Fruit fly (Drosophila melanogaster) whole organism, prepupa: Measurements from ENCODE around the gene CG32679.

Source experiments
- CG11294 ChIP-seq: fragments of 200-800 bp; sonication (Bioruptor generic); IDR thresholded peaks from 2 replicates; pipeline ENCODE4 v1.3.6; 2022; ENCODE audit warnings: missing biosample characterization, missing genetic modification characterization
- CG11762 ChIP-seq: fragments of 200-800 bp; sonication (Bioruptor generic); optimal IDR thresholded peaks from 3 replicates; lab custom pipeline; 2016; ENCODE audit warnings: missing biosample characterization, missing genetic modification characterization; ENCODE audit not compliant: insufficient read depth
- CG11902 ChIP-seq: fragments of 200-800 bp; sonication (Bioruptor generic); optimal IDR thresholded peaks from 3 replicates; lab custom pipeline; 2016; ENCODE audit warnings: missing biosample characterization, missing genetic modification characterization
- CG15336 ChIP-seq: fragments of 200-800 bp; sonication (Bioruptor generic); IDR thresholded peaks from 2 replicates; pipeline ENCODE4 v1.3.6; 2022; ENCODE audit warnings: missing biosample characterization, missing genetic modification characterization
- CG3032 ChIP-seq: fragments of 200-800 bp; optimal IDR thresholded peaks from 2 replicates; lab custom pipeline; 2019; ENCODE audit warnings: missing biosample characterization, mild to moderate bottlenecking, missing genetic modification characterization, moderate library complexity
- CG31627 ChIP-seq: fragments of 200-800 bp; sonication (Bioruptor generic); optimal IDR thresholded peaks from 3 replicates; lab custom pipeline; 2016; ENCODE audit warnings: missing biosample characterization, missing genetic modification characterization
- CG32006 ChIP-seq: fragments of 200-800 bp; sonication (Bioruptor generic); optimal IDR thresholded peaks from 3 replicates; lab custom pipeline; 2017; ENCODE audit warnings: missing biosample characterization, mild to moderate bottlenecking, missing genetic modification characterization
- CG3919 ChIP-seq: fragments of 200-800 bp; sonication (Bioruptor generic); optimal IDR thresholded peaks from 3 replicates; lab custom pipeline; 2016; ENCODE audit warnings: missing biosample characterization, missing genetic modification characterization
- CG4318 ChIP-seq: fragments of 200-800 bp; sonication (Bioruptor generic); optimal IDR thresholded peaks from 3 replicates; lab custom pipeline; 2017; ENCODE audit warnings: missing biosample characterization, mild to moderate bottlenecking, missing genetic modification characterization
- CG6163 ChIP-seq: fragments of 200-800 bp; sonication (Bioruptor generic); IDR thresholded peaks from 3 replicates; pipeline ENCODE4 v1.3.6; 2022; ENCODE audit warnings: missing biosample characterization, missing genetic modification characterization
- CG6276 ChIP-seq: fragments of 200-800 bp; sonication (Bioruptor generic); optimal IDR thresholded peaks from 2 replicates; lab custom pipeline; 2017; ENCODE audit warnings: missing biosample characterization, mild to moderate bottlenecking, missing genetic modification characterization
- CG6792 ChIP-seq: fragments of 200-800 bp; sonication (Bioruptor generic); optimal IDR thresholded peaks from 3 replicates; lab custom pipeline; 2016; ENCODE audit warnings: missing biosample characterization, missing genetic modification characterization
- CG6808 ChIP-seq: fragments of 200-800 bp; sonication (Bioruptor generic); optimal IDR thresholded peaks from 3 replicates; lab custom pipeline; 2017; ENCODE audit warnings: missing biosample characterization, missing genetic modification characterization, mild to moderate bottlenecking, moderate library complexity, missing genetic modification reagents
- CG6854 ChIP-seq: fragments of 200-800 bp; sonication (Bioruptor generic); optimal IDR thresholded peaks from 2 replicates; lab custom pipeline; 2017; ENCODE audit warnings: missing biosample characterization, mild to moderate bottlenecking, missing genetic modification characterization
- CG8319 ChIP-seq: fragments of 200-800 bp; sonication (Bioruptor generic); optimal IDR thresholded peaks from 3 replicates; lab custom pipeline; 2016; ENCODE audit warnings: missing biosample characterization, missing genetic modification characterization
- CG9139 ChIP-seq: fragments of 200-800 bp; sonication (Bioruptor generic); optimal IDR thresholded peaks from 3 replicates; lab custom pipeline; 2017; ENCODE audit warnings: missing biosample characterization, mild to moderate bottlenecking, missing genetic modification characterization
- Eip75B ChIP-seq: fragments of 200-800 bp; sonication (Bioruptor generic); optimal IDR thresholded peaks from 3 replicates; lab custom pipeline; 2016; ENCODE audit warnings: missing biosample characterization, missing genetic modification characterization
- Eip78C ChIP-seq: fragments of 200-800 bp; sonication (Bioruptor generic); peaks from one replicate; lab custom pipeline; 2016; ENCODE audit warnings: missing biosample characterization, missing genetic modification characterization
- Eip93F ChIP-seq: fragments of 200-800 bp; sonication (Bioruptor generic); optimal IDR thresholded peaks from 2 replicates; lab custom pipeline; 2016; ENCODE audit warnings: missing biosample characterization, mild to moderate bottlenecking, missing genetic modification characterization
- Ets21C ChIP-seq: fragments of 200-800 bp; sonication (Bioruptor generic); optimal IDR thresholded peaks from 3 replicates; lab custom pipeline; 2016; ENCODE audit warnings: missing biosample characterization, missing genetic modification characterization
- Ets96B ChIP-seq: fragments of 200-800 bp; optimal IDR thresholded peaks from 2 replicates; lab custom pipeline; 2019; ENCODE audit warnings: missing biosample characterization, mild to moderate bottlenecking, missing genetic modification characterization, moderate library complexity
- Gug ChIP-seq: fragments of 200-800 bp; sonication (Bioruptor generic); IDR thresholded peaks from 2 replicates; pipeline ENCODE4 v1.3.6; 2022; ENCODE audit warnings: missing biosample characterization, missing genetic modification characterization
- Hr39 ChIP-seq: fragments of 200-800 bp; sonication (Bioruptor generic); optimal IDR thresholded peaks from 2 replicates; lab custom pipeline; 2016; ENCODE audit warnings: missing biosample characterization, missing genetic modification characterization
- Lpt ChIP-seq: fragments of 200-800 bp; sonication (Bioruptor generic); optimal IDR thresholded peaks from 3 replicates; lab custom pipeline; 2016; ENCODE audit warnings: missing biosample characterization, missing genetic modification characterization
- OdsH ChIP-seq: fragments of 200-800 bp; sonication (Bioruptor generic); optimal IDR thresholded peaks from 3 replicates; lab custom pipeline; 2016; ENCODE audit warnings: missing biosample characterization, missing genetic modification characterization
- Smox ChIP-seq: fragments of 200-800 bp; sonication (Bioruptor generic); optimal IDR thresholded peaks from 3 replicates; lab custom pipeline; 2016; ENCODE audit warnings: missing biosample characterization, missing genetic modification characterization
- Sox102F ChIP-seq: fragments of 200-800 bp; sonication (Bioruptor generic); optimal IDR thresholded peaks from 2 replicates; lab custom pipeline; 2016; ENCODE audit warnings: missing biosample characterization, mild to moderate bottlenecking, missing genetic modification characterization
- Sox14 ChIP-seq: fragments of 200-800 bp; sonication (Bioruptor generic); optimal IDR thresholded peaks from 3 replicates; lab custom pipeline; 2016; ENCODE audit warnings: missing biosample characterization, missing genetic modification characterization
- Sox15 ChIP-seq: fragments of 200-800 bp; sonication (Bioruptor generic); optimal IDR thresholded peaks from 3 replicates; lab custom pipeline; 2016; ENCODE audit warnings: missing biosample characterization, missing genetic modification characterization
- achi ChIP-seq: fragments of 200-800 bp; sonication (Bioruptor generic); optimal IDR thresholded peaks from 3 replicates; lab custom pipeline; 2016; ENCODE audit warnings: missing biosample characterization, missing genetic modification characterization
- acj6 ChIP-seq: fragments of 200-800 bp; sonication (Bioruptor generic); optimal IDR thresholded peaks from 3 replicates; lab custom pipeline; 2016; ENCODE audit warnings: missing biosample characterization, missing genetic modification characterization
- cyc ChIP-seq: fragments of 200-800 bp; sonication (Bioruptor generic); optimal IDR thresholded peaks from 3 replicates; lab custom pipeline; 2016; ENCODE audit warnings: missing biosample characterization, missing genetic modification characterization
- dsx ChIP-seq: fragments of 200-800 bp; optimal IDR thresholded peaks from 3 replicates; lab custom pipeline; 2019; ENCODE audit warnings: missing biosample characterization, mild to moderate bottlenecking, missing genetic modification characterization, moderate library complexity; ENCODE audit not compliant: poor library complexity, severe bottlenecking
- eg ChIP-seq: fragments of 200-800 bp; sonication (Bioruptor generic); IDR thresholded peaks from 3 replicates; pipeline ENCODE4 v1.3.6; 2022; ENCODE audit warnings: missing biosample characterization, missing genetic modification characterization
- esn ChIP-seq: fragments of 200-800 bp; sonication (Bioruptor generic); optimal IDR thresholded peaks from 2 replicates; lab custom pipeline; 2016; ENCODE audit warnings: missing biosample characterization, mild to moderate bottlenecking, missing genetic modification characterization, moderate library complexity
- fkh ChIP-seq: fragments of 200-800 bp; sonication (Bioruptor generic); optimal IDR thresholded peaks from 3 replicates; lab custom pipeline; 2017; ENCODE audit warnings: missing biosample characterization, mild to moderate bottlenecking, missing genetic modification characterization, moderate library complexity
- lz ChIP-seq: fragments of 200-800 bp; sonication (Bioruptor generic); optimal IDR thresholded peaks from 3 replicates; lab custom pipeline; 2016; ENCODE audit warnings: missing biosample characterization, missing genetic modification characterization
- net ChIP-seq: fragments of 200-800 bp; sonication (Bioruptor generic); optimal IDR thresholded peaks from 3 replicates; lab custom pipeline; 2016; ENCODE audit warnings: missing biosample characterization, missing genetic modification characterization
- pdm3 ChIP-seq: fragments of 200-800 bp; sonication (Bioruptor generic); optimal IDR thresholded peaks from 3 replicates; lab custom pipeline; 2016; ENCODE audit warnings: missing biosample characterization, missing genetic modification characterization
- salr ChIP-seq, 2 experiments: fragments of 200-800 bp; sonication (Bioruptor generic); optimal IDR thresholded peaks; 3 replicates each; lab custom pipeline; 2016 to 2018; ENCODE audit warnings: missing biosample characterization in 2 of 2, missing genetic modification characterization in 2 of 2, mild to moderate bottlenecking in 1 of 2
- ss ChIP-seq, 2 experiments: fragments of 200-800 bp; sonication (Bioruptor generic); optimal IDR thresholded peaks; 2 replicates in 1 of 2; 3 replicates in 1 of 2; lab custom pipeline; 2017 to 2018; ENCODE audit warnings: mild to moderate bottlenecking in 2 of 2, missing biosample characterization in 2 of 2, missing genetic modification characterization in 2 of 2, moderate library complexity in 1 of 2
- svp ChIP-seq: fragments of 200-800 bp; sonication (Bioruptor generic); peaks from one replicate; lab custom pipeline; 2016; ENCODE audit warnings: missing biosample characterization, missing genetic modification characterization
- topi ChIP-seq: fragments of 200-800 bp; sonication (Bioruptor generic); optimal IDR thresholded peaks from 3 replicates; lab custom pipeline; 2016; ENCODE audit warnings: missing biosample characterization, missing genetic modification characterization
- vri ChIP-seq: fragments of 200-800 bp; sonication (Bioruptor generic); optimal IDR thresholded peaks from 3 replicates; lab custom pipeline; 2016; ENCODE audit warnings: missing biosample characterization, mild to moderate bottlenecking, missing genetic modification characterization

Gene CG32679

dm6 chrX:10387672-10388071, 20.4 kb upstream of the CG32679 start (continued):
- TF ChIP-seq Sox102F (GFP tag; lab: Kevin White, UChicago): peak; percentile 58
- TF ChIP-seq salr (GFP tag; optimal IDR thresholded peaks at IDR 0.05; lab: Kevin White, UChicago): no peak
- TF ChIP-seq CG6792 (GFP tag; lab: Kevin White, UChicago): peak; percentile 44
- TF ChIP-seq cyc (GFP tag; lab: Kevin White, UChicago): peak; percentile 71
- no peak for TF ChIP-seq CG11762 (GFP tag; lab: Kevin White, UChicago)
- peak; percentile 48 for TF ChIP-seq lz
- peak; percentile 67; the same call in 2 of the 3 replicates for TF ChIP-seq eg (GFP tag; lab: Robert Waterston, UW)
- no peak for TF ChIP-seq Lpt

DNA sequence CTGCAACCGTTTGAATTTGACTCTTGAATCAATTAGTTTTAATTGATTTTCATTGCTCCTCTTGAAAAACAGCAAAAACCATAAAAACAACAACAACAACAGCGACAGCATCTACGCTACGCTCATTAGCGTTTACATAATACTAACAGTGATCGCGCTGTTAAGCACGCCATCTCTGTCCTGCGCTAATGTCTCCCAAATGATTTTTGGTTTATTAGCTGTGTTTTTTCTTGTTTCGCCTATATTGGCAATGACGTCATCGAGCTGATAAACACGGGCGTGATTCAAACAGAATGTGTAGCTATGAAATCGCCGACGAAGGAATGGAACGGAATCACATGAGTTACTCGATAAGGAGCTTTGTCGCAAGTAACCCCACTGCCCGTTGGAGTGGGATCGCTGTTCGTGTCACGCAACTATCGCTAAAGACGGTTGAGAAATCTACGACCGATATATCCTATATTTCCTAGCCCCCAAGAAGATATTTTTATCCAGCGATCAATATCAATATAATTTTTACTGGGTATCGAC, 19.6 kb upstream of the CG32679 start:
- TF ChIP-seq Eip75B (GFP tag; lab: Kevin White, UChicago) (no peak), svp (peak; percentile 86), vri (GFP tag; lab: Kevin White, UChicago) (peak; percentile 62)

DNA sequence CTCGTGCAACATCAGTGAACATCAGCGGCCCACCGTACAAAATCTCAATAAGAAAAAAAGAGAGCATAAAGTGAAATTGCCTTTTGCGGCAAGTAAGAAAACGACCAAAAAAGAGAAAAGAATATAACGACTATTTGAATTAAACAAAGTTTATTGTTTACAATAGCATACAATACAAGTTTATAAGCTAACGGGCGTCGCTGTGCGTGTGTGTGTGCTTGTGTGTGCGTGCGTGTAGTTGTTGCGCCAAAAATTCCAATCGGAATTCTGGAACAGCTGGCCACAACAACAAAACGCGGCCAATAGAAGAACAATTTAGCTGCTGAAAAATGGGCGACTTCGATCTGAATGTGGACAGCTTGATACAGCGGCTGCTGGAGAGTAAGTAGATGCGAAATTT, 18.9 kb upstream of the CG32679 start:
- no peak for TF ChIP-seq CG4318 (GFP tag; lab: Kevin White, UChicago)
- TF ChIP-seq pdm3 (GFP tag; lab: Kevin White, UChicago): no peak
- no peak for TF ChIP-seq Sox15
- no peak for TF ChIP-seq CG6854
- TF ChIP-seq CG6276 (GFP tag; lab: Kevin White, UChicago): no peak
- TF ChIP-seq CG32006: no peak
- no peak for TF ChIP-seq CG11902 (GFP tag; lab: Kevin White, UChicago)
- TF ChIP-seq ss (GFP tag; optimal IDR thresholded peaks at IDR 0.05; lab: Kevin White, UChicago): no peak

dm6 chrX:10385757-10386156, 18.5 kb upstream of the CG32679 start, which contains the start of the genes Psf3 and flw:
TSS of gene Psf3 (minus strand) at chrX:10385861.
TSS of gene flw (plus strand) at chrX:10385960.
- TF ChIP-seq cyc (GFP tag; lab: Kevin White, UChicago): no peak
- peak; percentile 98 for TF ChIP-seq achi
- TF ChIP-seq fkh (GFP tag; lab: Kevin White, UChicago): no peak
- peak; percentile 6 for TF ChIP-seq CG6808 (GFP tag; lab: Kevin White, UChicago)
- peak; percentile 64 for TF ChIP-seq Eip78C
- 0 out of 3 replicates have a peak, but pooled peaks have one; percentile 18 for TF ChIP-seq eg (GFP tag; lab: Robert Waterston, UW)
- TF ChIP-seq vri (GFP tag; lab: Kevin White, UChicago): no peak
- no peak for TF ChIP-seq Sox14 (GFP tag; lab: Kevin White, UChicago)
- TF ChIP-seq CG9139 (GFP tag; lab: Kevin White, UChicago): no peak
- no peak for TF ChIP-seq Sox102F (GFP tag; lab: Kevin White, UChicago)
- TF ChIP-seq topi (GFP tag; lab: Kevin White, UChicago): no peak
- TF ChIP-seq salr (GFP tag; optimal IDR thresholded peaks at IDR 0.05; lab: Kevin White, UChicago): no peak
- no peak for TF ChIP-seq Ets21C
- TF ChIP-seq CG8319 (GFP tag; lab: Kevin White, UChicago): no peak
- TF ChIP-seq Gug (GFP tag; lab: Robert Waterston, UW): no peak
- no peak for TF ChIP-seq CG3032
- no peak for TF ChIP-seq Sox15
- peak; percentile 4 for TF ChIP-seq CG31627
- TF ChIP-seq CG4318 (GFP tag; lab: Kevin White, UChicago): no peak
- TF ChIP-seq net (GFP tag; lab: Kevin White, UChicago): no peak
- TF ChIP-seq CG3919 (GFP tag; lab: Kevin White, UChicago): no peak
- TF ChIP-seq Hr39: no peak
- no peak for TF ChIP-seq lz
- peak; percentile 2 for TF ChIP-seq Eip93F
- no peak for TF ChIP-seq Smox (GFP tag; lab: Kevin White, UChicago)
- TF ChIP-seq OdsH (GFP tag; lab: Kevin White, UChicago): no peak
- peak; percentile 13 for TF ChIP-seq esn (GFP tag; lab: Kevin White, UChicago)
- no peak for TF ChIP-seq CG11762 (GFP tag; lab: Kevin White, UChicago)
- no peak for TF ChIP-seq CG15336 (GFP tag; lab: Robert Waterston, UW)
- TF ChIP-seq Ets96B (tag; lab: Kevin White, UChicago): no peak
- TF ChIP-seq CG6792 (GFP tag; lab: Kevin White, UChicago): no peak
- no peak for TF ChIP-seq CG32006
- no peak for TF ChIP-seq Lpt
- TF ChIP-seq acj6 (GFP tag; lab: Kevin White, UChicago): no peak
- TF ChIP-seq CG6276 (GFP tag; lab: Kevin White, UChicago): no peak
- TF ChIP-seq CG11294: no peak
- no peak for TF ChIP-seq dsx (GFP tag; lab: Kevin White, UChicago)
- TF ChIP-seq CG6163 (GFP tag; lab: Robert Waterston, UW): no peak
